Fruit fly (Drosophila melanogaster) S2 (cell line): ENCODE results near the gene MTF-1.

Experiments used
- CG8478 ChIP-seq: fragments of >200 bp; optimal IDR thresholded peaks from 2 replicates; lab custom pipeline; 2018
- CTCF ChIP-seq, 2 experiments: fragments of >200 bp; optimal IDR thresholded peaks; 2 replicates each; lab custom pipeline; 2018

- TF ChIP-seq CG8478 (lab: Kevin White, UChicago) (no peak), CTCF (optimal IDR thresholded peaks at IDR 0.05; lab: Kevin White, UChicago) (no peak)
These were observed 33.4 kb upstream of the MTF-1 start for dm6 chr3L:9396704-9397103.
